Fruit fly (Drosophila melanogaster): Measurements from ENCODE around the gene Acbp3.

Gene Acbp3

DNA sequence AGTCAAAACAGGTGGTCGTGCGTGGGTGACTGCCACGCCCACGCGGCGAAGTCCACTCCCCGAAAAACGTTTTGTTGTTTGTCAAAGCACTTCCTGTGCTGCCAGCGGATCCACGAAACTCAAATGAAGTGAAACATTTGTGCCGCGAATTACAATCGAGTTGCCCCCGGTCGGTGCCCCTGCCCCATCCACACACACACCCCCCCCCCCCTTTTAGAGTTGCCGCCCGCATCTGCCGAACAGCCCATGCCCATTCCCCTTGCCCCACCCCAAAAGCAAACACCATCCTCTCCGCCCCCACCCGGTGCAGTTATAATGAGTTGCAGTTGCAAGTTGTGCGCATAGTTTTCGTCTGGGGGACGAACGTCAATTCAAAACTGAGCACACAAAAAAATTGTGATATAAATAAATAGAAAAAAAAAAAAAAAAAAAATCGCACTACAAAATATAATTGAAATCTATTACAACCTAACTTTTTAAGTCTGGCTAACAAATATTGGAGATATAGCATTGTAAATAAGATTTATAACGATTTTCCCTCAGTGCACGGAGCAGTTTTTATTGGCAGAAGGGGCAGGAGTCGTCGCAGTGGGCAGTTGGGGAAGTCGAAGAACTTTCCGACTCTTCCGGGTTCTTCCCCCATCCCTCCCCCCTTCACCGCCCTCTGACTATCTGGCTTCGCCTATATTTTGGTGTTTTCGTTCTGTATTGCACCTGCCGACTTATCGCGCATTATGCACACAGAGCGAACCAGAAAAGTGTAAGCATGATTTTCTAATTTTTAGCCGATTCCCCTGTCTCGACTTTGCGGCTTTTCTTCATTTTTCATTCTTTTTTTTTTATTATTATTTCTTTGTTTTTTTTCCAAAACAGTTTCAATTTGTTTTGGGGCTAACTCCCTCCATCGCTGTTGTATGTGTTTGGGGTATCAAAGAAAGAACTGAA, 21.1 kb downstream of the Acbp3 start (continued):
- TF ChIP-seq dmrt99B (tag; optimal IDR thresholded peaks at IDR 0.05) (peak; percentile 49), Nf-YC (tag; optimal IDR thresholded peaks at IDR 0.05) (no peak), pb (GFP tag; optimal IDR thresholded peaks at IDR 0.05) (no peak), zf30C (GFP tag; optimal IDR thresholded peaks at IDR 0.05) (no peak), gfzf (GFP tag; optimal IDR thresholded peaks at IDR 0.05) (no peak), CG11504 (tag; optimal IDR thresholded peaks at IDR 0.05) (peak; percentile 56), exex (tag; optimal IDR thresholded peaks at IDR 0.05) (no peak), CG11247 (GFP tag; IDR thresholded peaks at IDR 0.05) (0 out of 2 replicates have a peak, but pooled peaks have one; percentile 33), CG12219 (GFP tag; optimal IDR thresholded peaks at IDR 0.05) (no peak), Camta (GFP tag; optimal IDR thresholded peaks at IDR 0.05) (peak; percentile 46), gro (GFP tag; optimal IDR thresholded peaks at IDR 0.05) (no peak), h (optimal IDR thresholded peaks at IDR 0.05) (no peak), TFAM (GFP tag; optimal IDR thresholded peaks at IDR 0.05) (peak; percentile 6), lov (optimal IDR thresholded peaks at IDR 0.05) (no peak), lov (GFP tag; IDR thresholded peaks at IDR 0.05) (peak; percentile 80), E2f1 (GFP tag; IDR thresholded peaks at IDR 0.05) (peak; percentile 65), cato (GFP tag; optimal IDR thresholded peaks at IDR 0.05; ENCODE audit: borderline replicate concordance) (no peak), CG4617 (GFP tag; optimal IDR thresholded peaks at IDR 0.05; ENCODE audit: borderline replicate concordance) (peak; percentile 12), Side (GFP tag; optimal IDR thresholded peaks at IDR 0.05) (no peak), CG18011 (GFP tag; optimal IDR thresholded peaks at IDR 0.05) (no peak), Dip3 (GFP tag; optimal IDR thresholded peaks at IDR 0.05) (no peak), dysf (GFP tag; IDR thresholded peaks at IDR 0.05) (peak; percentile 33; the same call in 1 of the 3 replicates), tap (tag; optimal IDR thresholded peaks at IDR 0.05) (peak; percentile 23), Awh (GFP tag; IDR thresholded peaks at IDR 0.05) (no peak), CG43689 (GFP tag; IDR thresholded peaks at IDR 0.05) (no peak), p53 (GFP tag; optimal IDR thresholded peaks at IDR 0.05) (no peak), CG2129 (GFP tag; IDR thresholded peaks at IDR 0.05; ENCODE audit: partially characterized antibody) (no peak), twi (tag; optimal IDR thresholded peaks at IDR 0.05) (peak; percentile 36), HmgD (GFP tag; optimal IDR thresholded peaks at IDR 0.05) (no peak), phol (tag; optimal IDR thresholded peaks at IDR 0.05) (peak; percentile 74), CHES-1-like (GFP tag; optimal IDR thresholded peaks at IDR 0.05) (no peak), CG9437 (GFP tag; optimal IDR thresholded peaks at IDR 0.05) (no peak), slou (GFP tag; optimal IDR thresholded peaks at IDR 0.05) (no peak), dm (GFP tag; optimal IDR thresholded peaks at IDR 0.05) (no peak), CG9932 (GFP tag; IDR thresholded peaks at IDR 0.05) (no peak), CG6765 (GFP tag; optimal IDR thresholded peaks at IDR 0.05) (no peak), sug (tag; optimal IDR thresholded peaks at IDR 0.05) (no peak), CG11398 (GFP tag; optimal IDR thresholded peaks at IDR 0.05) (no peak), NK7.1 (GFP tag; optimal IDR thresholded peaks at IDR 0.05) (no peak), CG18476 (GFP tag; optimal IDR thresholded peaks at IDR 0.05) (no peak), ssp (GFP tag; IDR thresholded peaks at IDR 0.05) (0 out of 2 replicates have a peak, but pooled peaks have one; percentile 46), Rx (GFP tag; IDR thresholded peaks at IDR 0.05) (no peak), CG3726 (GFP tag; IDR thresholded peaks at IDR 0.05) (no peak), Blimp-1 (GFP tag; optimal IDR thresholded peaks at IDR 0.05) (peak; percentile 84), sim (GFP tag; IDR thresholded peaks at IDR 0.05) (no peak), CG10321 (GFP tag; IDR thresholded peaks at IDR 0.05) (no peak), stwl (tag; optimal IDR thresholded peaks at IDR 0.05) (no peak), gem (tag; optimal IDR thresholded peaks at IDR 0.05) (peak; percentile 65), gsb (GFP tag; IDR thresholded peaks at IDR 0.05) (no peak), hth (optimal IDR thresholded peaks at IDR 0.05) (no peak)

Data from whole organism, embryonic.